Worm (Caenorhabditis elegans): ENCODE data around the gene plc-1.

DNA sequence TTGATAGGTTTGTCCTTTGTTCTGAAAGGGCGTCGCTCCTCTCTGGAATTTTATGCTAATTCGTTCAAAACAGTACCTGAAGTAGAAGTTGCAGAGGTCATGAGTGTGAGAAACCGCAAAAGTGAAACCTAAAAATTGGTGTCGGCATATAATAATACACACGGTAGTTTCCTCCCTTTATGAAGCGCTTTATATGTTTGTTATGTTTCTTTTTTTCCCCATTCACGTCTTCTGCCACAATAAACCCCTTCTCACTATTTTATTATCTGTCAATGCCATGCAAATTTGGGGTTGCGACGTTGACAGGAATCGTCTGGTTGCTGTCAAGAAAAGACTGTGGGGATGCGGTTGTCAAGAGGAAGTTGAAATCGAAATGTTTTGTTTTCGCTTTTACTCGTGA is 46.0 kb downstream of the plc-1 start, which contains the start of gene vap-2:
- no peak for TF ChIP-seq him-1 (tag; optimal IDR thresholded peaks at IDR 0.05)
- TF ChIP-seq dao-5 (tag; optimal IDR thresholded peaks at IDR 0.05) = no peak
